Worm (Caenorhabditis elegans): Measurements from ENCODE around the gene Y41E3.19.
"Not testable (repeated sequence)": the region's sequence is repeated elsewhere in the genome, so short reads cannot be mapped to it uniquely, and the experiment has no call there.

Gene Y41E3.19

ce11 chrIV:15056081-15056586 lies at the start of gene Y41E3.19:
TSS of gene Y41E3.19 (plus strand) at chrIV:15056131.
- TF ChIP-seq ces-1 (GFP tag; optimal IDR thresholded peaks at IDR 0.05) (no peak), sem-2 (GFP tag; optimal IDR thresholded peaks at IDR 0.05) (no peak), mep-1 (tag; optimal IDR thresholded peaks at IDR 0.05) (no peak), sptf-1 (tag; optimal IDR thresholded peaks at IDR 0.05) (no peak)

- not testable (repeated sequence) for TF ChIP-seq sptf-1 (tag; optimal IDR thresholded peaks at IDR 0.05); bed-3 (GFP tag; optimal IDR thresholded peaks at IDR 0.05); zip-8 (tag; optimal IDR thresholded peaks at IDR 0.05)
Observed at ce11 chrIV:15006494-15006893, 49.4 kb upstream of the Y41E3.19 start, which contains the start of gene Y41E3.6. TSS of gene Y41E3.6 (plus strand) at chrIV:15006794.

ce11 chrIV:15008200-15008599 lies 47.7 kb upstream of the Y41E3.19 start:
- no peak for TF ChIP-seq elt-1 (tag; optimal IDR thresholded peaks at IDR 0.05; ENCODE audit: borderline replicate concordance, insufficient read depth)
- no peak for TF ChIP-seq unc-120 (tag; optimal IDR thresholded peaks at IDR 0.05; ENCODE audit: poor library complexity, severe bottlenecking)
- no peak for TF ChIP-seq unc-62 (GFP tag; optimal IDR thresholded peaks at IDR 0.05)
- TF ChIP-seq ceh-39 (tag; optimal IDR thresholded peaks at IDR 0.05): no peak
- no peak for TF ChIP-seq nhr-12 (tag; optimal IDR thresholded peaks at IDR 0.05)
- TF ChIP-seq lin-13 (tag; optimal IDR thresholded peaks at IDR 0.05): no peak
- TF ChIP-seq zip-8 (tag; optimal IDR thresholded peaks at IDR 0.05): no peak
- no peak for TF ChIP-seq nhr-76 (tag; optimal IDR thresholded peaks at IDR 0.05)
- no peak for TF ChIP-seq tbx-8 (GFP tag; optimal IDR thresholded peaks at IDR 0.05)
- TF ChIP-seq nhr-28 (tag; optimal IDR thresholded peaks at IDR 0.05): no peak

- TF ChIP-seq drap-1 (GFP tag; optimal IDR thresholded peaks at IDR 0.05): no peak
- no peak for TF ChIP-seq ham-2 (GFP tag; optimal IDR thresholded peaks at IDR 0.05)
- no peak for TF ChIP-seq nhr-2 (tag; optimal IDR thresholded peaks at IDR 0.05)
- no peak for TF ChIP-seq snpc-4 (tag; optimal IDR thresholded peaks at IDR 0.05)
- no peak for TF ChIP-seq nhr-12 (tag; optimal IDR thresholded peaks at IDR 0.05)
- no peak for TF ChIP-seq mep-1 (tag; optimal IDR thresholded peaks at IDR 0.05)
Observed at ce11 chrIV:15011169-15011568, 44.8 kb upstream of the Y41E3.19 start.

ce11 chrIV:15012154-15012892 lies 43.6 kb upstream of the Y41E3.19 start:
- no peak for TF ChIP-seq mep-1 (tag; optimal IDR thresholded peaks at IDR 0.05)
- TF ChIP-seq lin-13 (tag; optimal IDR thresholded peaks at IDR 0.05): no peak
- TF ChIP-seq M03D4.4 (tag; optimal IDR thresholded peaks at IDR 0.05): no peak
- TF ChIP-seq ces-1 (GFP tag; optimal IDR thresholded peaks at IDR 0.05): no peak
- no peak for TF ChIP-seq pha-4 (tag; optimal IDR thresholded peaks at IDR 0.05)
- no peak for TF ChIP-seq hlh-1 (tag; optimal IDR thresholded peaks at IDR 0.05)
- TF ChIP-seq cnd-1 (tag; optimal IDR thresholded peaks at IDR 0.05): no peak
- no peak for TF ChIP-seq blmp-1 (tag; optimal IDR thresholded peaks at IDR 0.05)
- no peak for TF ChIP-seq ceh-39 (tag; optimal IDR thresholded peaks at IDR 0.05)
- TF ChIP-seq ham-2 (GFP tag; optimal IDR thresholded peaks at IDR 0.05): no peak
- no peak for TF ChIP-seq zip-8 (tag; optimal IDR thresholded peaks at IDR 0.05)
- no peak for TF ChIP-seq nhr-2 (tag; optimal IDR thresholded peaks at IDR 0.05)
- no peak for TF ChIP-seq unc-120 (tag; optimal IDR thresholded peaks at IDR 0.05; ENCODE audit: poor library complexity, severe bottlenecking)
- no peak for TF ChIP-seq unc-39 (tag; optimal IDR thresholded peaks at IDR 0.05)
- no peak for TF ChIP-seq nhr-237 (tag; optimal IDR thresholded peaks at IDR 0.05)
- no peak for TF ChIP-seq lin-32 (GFP tag; optimal IDR thresholded peaks at IDR 0.05)

- TF ChIP-seq mep-1 (tag; optimal IDR thresholded peaks at IDR 0.05) (no peak), ztf-11 (tag; optimal IDR thresholded peaks at IDR 0.05) (no peak), nhr-2 (tag; optimal IDR thresholded peaks at IDR 0.05) (no peak)
Observed at ce11 chrIV:15013083-15013482, 42.8 kb upstream of the Y41E3.19 start, which contains the start of gene qars-1. TSS of gene qars-1 (minus strand) at chrIV:15013183.

All from whole organism, mixed stage, embryonic.